Worm (Caenorhabditis elegans): ENCODE measurements around the gene ZK930.7.
A peak's percentile ranks its signal among the peaks of the same experiment; 100 is the strongest.

The ZK930.7 gene

DNA sequence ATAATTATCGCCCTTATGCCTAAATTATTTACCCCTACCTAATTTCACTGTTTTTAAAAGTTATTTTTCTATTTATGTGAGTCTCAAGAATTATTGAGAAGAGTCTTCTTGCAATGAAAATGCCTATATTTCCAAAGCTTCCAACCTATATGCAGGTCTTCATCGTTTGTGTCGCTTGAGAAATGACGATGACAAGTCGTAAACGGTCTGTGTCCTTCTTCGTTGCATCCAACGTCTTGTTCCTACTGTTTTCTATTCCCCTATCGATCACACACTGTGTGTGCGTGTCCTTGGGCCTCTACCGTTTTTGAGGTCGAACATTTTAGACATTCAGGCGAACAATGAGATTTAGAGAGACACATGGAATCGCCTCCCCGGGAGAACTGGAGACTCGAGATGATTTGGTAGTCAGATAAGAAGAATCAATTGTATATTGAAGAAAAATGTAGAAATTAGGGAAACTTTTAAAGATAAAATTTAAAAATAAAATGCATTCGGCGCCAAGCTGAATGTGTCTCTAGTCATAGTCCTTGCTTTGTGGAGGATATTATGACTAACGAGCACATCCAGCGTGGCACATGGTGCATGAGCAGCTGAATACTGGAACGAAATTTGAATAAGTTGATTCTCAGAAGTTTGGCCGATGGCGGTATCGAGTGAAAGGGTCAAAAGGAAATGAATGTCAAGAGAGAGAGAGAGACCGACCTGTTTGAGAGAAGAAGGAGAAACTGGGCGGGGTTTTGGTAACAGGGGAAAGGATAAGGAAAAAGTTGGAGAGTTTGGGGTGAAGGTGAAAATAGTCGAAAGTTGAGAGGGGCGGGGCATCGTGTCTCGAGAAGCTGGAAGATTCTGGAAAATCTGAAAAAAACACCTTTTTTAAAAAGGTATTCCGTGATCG, 33.7 kb upstream of the ZK930.7 start (continued):
- no peak for TF ChIP-seq ceh-90 (tag; optimal IDR thresholded peaks at IDR 0.05)
- peak in 1 of 2 experiments; percentile 39 for TF ChIP-seq lin-35 (GFP tag; optimal IDR thresholded peaks at IDR 0.05)
- no peak for TF ChIP-seq ces-1 (GFP tag; optimal IDR thresholded peaks at IDR 0.05)
- TF ChIP-seq mdl-1 (tag; optimal IDR thresholded peaks at IDR 0.05): no peak
- no peak for TF ChIP-seq grh-1 (GFP tag; IDR thresholded peaks at IDR 0.05)
- TF ChIP-seq hlh-4 (tag; optimal IDR thresholded peaks at IDR 0.05): no peak
- no peak for TF ChIP-seq hpl-2 (GFP tag; optimal IDR thresholded peaks at IDR 0.05)
- peak in 1 of 6 experiments; percentile 9 for TF ChIP-seq elt-3 (tag; optimal IDR thresholded peaks at IDR 0.05)
- no peak for TF ChIP-seq ets-5 (GFP tag; IDR thresholded peaks at IDR 0.05)
- TF ChIP-seq lsy-2 (tag; optimal IDR thresholded peaks at IDR 0.05): peak in 1 of 2 experiments; percentile 32
- TF ChIP-seq fkh-10 (GFP tag; optimal IDR thresholded peaks at IDR 0.05): no peak
- no peak for TF ChIP-seq tbx-2 (tag; optimal IDR thresholded peaks at IDR 0.05)
- TF ChIP-seq alr-1 (tag; optimal IDR thresholded peaks at IDR 0.05; ENCODE audit: borderline replicate concordance): no peak
- TF ChIP-seq ceh-63 (GFP tag; optimal IDR thresholded peaks at IDR 0.05): no peak
- TF ChIP-seq nhr-237 (tag; optimal IDR thresholded peaks at IDR 0.05): no peak
- TF ChIP-seq ztf-4 (tag; optimal IDR thresholded peaks at IDR 0.05): no peak
- no peak for TF ChIP-seq nhr-28 (tag; optimal IDR thresholded peaks at IDR 0.05)
- no peak for TF ChIP-seq nhr-77 (tag; optimal IDR thresholded peaks at IDR 0.05)
- TF ChIP-seq nhr-19 (GFP tag; conservative IDR thresholded peaks at IDR 0.05): no peak
- TF ChIP-seq nhr-71 (tag; optimal IDR thresholded peaks at IDR 0.05): peak; percentile 46
- no peak for TF ChIP-seq fkh-8 (tag; optimal IDR thresholded peaks at IDR 0.05)
- TF ChIP-seq nhr-11 (tag; optimal IDR thresholded peaks at IDR 0.05): no peak
- no peak for TF ChIP-seq fkh-4 (tag; optimal IDR thresholded peaks at IDR 0.05; ENCODE audit: borderline replicate concordance)
- no peak for TF ChIP-seq snpc-4 (tag; optimal IDR thresholded peaks at IDR 0.05)
- TF ChIP-seq dsc-1 (tag; optimal IDR thresholded peaks at IDR 0.05): no peak
- TF ChIP-seq ceh-8 (GFP tag; optimal IDR thresholded peaks at IDR 0.05): no peak
- TF ChIP-seq sptf-1 (tag; optimal IDR thresholded peaks at IDR 0.05): no peak
- TF ChIP-seq lin-14 (GFP tag; optimal IDR thresholded peaks at IDR 0.05): peak; percentile 64
- TF ChIP-seq sox-4 (tag; optimal IDR thresholded peaks at IDR 0.05): no peak
- peak in 1 of 3 experiments; percentile 21 for TF ChIP-seq dpl-1 (GFP tag; optimal IDR thresholded peaks at IDR 0.05)
- TF ChIP-seq lin-39 (tag; optimal IDR thresholded peaks at IDR 0.05): no peak
- TF ChIP-seq skn-1 (tag; optimal IDR thresholded peaks at IDR 0.05): no peak
- peak; percentile 29 for TF ChIP-seq nhr-20 (tag; optimal IDR thresholded peaks at IDR 0.05)
- TF ChIP-seq jun-1 (tag; optimal IDR thresholded peaks at IDR 0.05): no peak
- no peak for TF ChIP-seq pqm-1 (tag; optimal IDR thresholded peaks at IDR 0.05)
- no peak for TF ChIP-seq isw-1 (GFP tag; IDR thresholded peaks at IDR 0.05)
- no peak for TF ChIP-seq unc-30 (tag; optimal IDR thresholded peaks at IDR 0.05)
- TF ChIP-seq egl-27 (tag; optimal IDR thresholded peaks at IDR 0.05): no peak
- TF ChIP-seq elt-2 (tag; optimal IDR thresholded peaks at IDR 0.05): no peak
- no peak for TF ChIP-seq nhr-84 (tag; optimal IDR thresholded peaks at IDR 0.05)
- TF ChIP-seq efl-1 (optimal IDR thresholded peaks at IDR 0.05): peak in 1 of 2 experiments; percentile 14
- TF ChIP-seq efl-1 (GFP tag; optimal IDR thresholded peaks at IDR 0.05 in 1 of 2): peak in 1 of 2 experiments; percentile 90
- TF ChIP-seq xbp-1 (tag; optimal IDR thresholded peaks at IDR 0.05): no peak
- no peak for TF ChIP-seq sup-37 (GFP tag; optimal IDR thresholded peaks at IDR 0.05)
- peak; percentile 12 for TF ChIP-seq rnt-1 (tag; optimal IDR thresholded peaks at IDR 0.05)

Measured in whole organism, L1 larva.